Fruit fly (Drosophila melanogaster) whole organism, embryonic: Measurements from ENCODE around the gene rtv.

ENCODE experiments used
- ATbp ChIP-seq: fragments of 200-800 bp; sonication (Bioruptor generic); optimal IDR thresholded peaks from 2 replicates; lab custom pipeline; 2017; ENCODE audit warnings: missing biosample characterization, mild to moderate bottlenecking, missing genetic modification characterization, missing genetic modification reagents
- BEAF-32 ChIP-seq: fragments of 200-800 bp; sonication (Bioruptor generic); optimal IDR thresholded peaks from 3 replicates; lab custom pipeline; 2017; ENCODE audit warnings: missing biosample characterization, missing genetic modification characterization, mild to moderate bottlenecking, moderate library complexity, missing genetic modification reagents
- CG11456 ChIP-seq: fragments of 200-800 bp; sonication (Bioruptor generic); IDR thresholded peaks from 3 replicates; pipeline ENCODE4 v1.3.6; 2022; ENCODE audit warnings: missing biosample characterization, missing genetic modification characterization
- CG11504 ChIP-seq: fragments of 200-800 bp; sonication (Bioruptor generic); optimal IDR thresholded peaks from 3 replicates; lab custom pipeline; 2019; ENCODE audit warnings: missing biosample characterization, mild to moderate bottlenecking, missing genetic modification characterization, moderate library complexity
- CG12769 ChIP-seq: fragments of 200-800 bp; sonication (Bioruptor generic); optimal IDR thresholded peaks from 2 replicates; lab custom pipeline; 2019; ENCODE audit warnings: missing biosample characterization, mild to moderate bottlenecking, missing genetic modification characterization, moderate library complexity
- CG13624 ChIP-seq: fragments of 200-800 bp; sonication (Bioruptor generic); optimal IDR thresholded peaks from 2 replicates; lab custom pipeline; 2016; ENCODE audit warnings: missing biosample characterization, missing genetic modification characterization
- CG15269 ChIP-seq: fragments of 200-800 bp; sonication (Bioruptor generic); optimal IDR thresholded peaks from 2 replicates; lab custom pipeline; 2018; ENCODE audit warnings: missing biosample characterization, mild to moderate bottlenecking, missing genetic modification characterization, moderate library complexity
- CG15479 ChIP-seq: fragments of 200-800 bp; sonication (Bioruptor generic); optimal IDR thresholded peaks from 3 replicates; lab custom pipeline; 2019; ENCODE audit warnings: missing biosample characterization, mild to moderate bottlenecking, missing genetic modification characterization, moderate library complexity
- CG15514 ChIP-seq: fragments of 200-800 bp; sonication (Bioruptor generic); optimal IDR thresholded peaks from 3 replicates; lab custom pipeline; 2017; ENCODE audit warnings: missing biosample characterization, missing genetic modification characterization, mild to moderate bottlenecking, moderate library complexity, missing genetic modification reagents
- CG17912 ChIP-seq: fragments of 200-800 bp; sonication (Bioruptor generic); optimal IDR thresholded peaks from 2 replicates; lab custom pipeline; 2018; ENCODE audit warnings: missing biosample characterization, mild to moderate bottlenecking, missing genetic modification characterization
- CG2120 ChIP-seq: fragments of 200-800 bp; sonication (Bioruptor generic); optimal IDR thresholded peaks from 3 replicates; lab custom pipeline; 2016; ENCODE audit warnings: missing biosample characterization, missing genetic modification characterization
- CG2678 ChIP-seq: fragments of 200-800 bp; sonication (Bioruptor generic); optimal IDR thresholded peaks from 3 replicates; lab custom pipeline; 2019; ENCODE audit warnings: missing biosample characterization, mild to moderate bottlenecking, missing genetic modification characterization, moderate library complexity
- CG4820 ChIP-seq: fragments of 200-800 bp; sonication (Bioruptor generic); optimal IDR thresholded peaks from 3 replicates; lab custom pipeline; 2016; ENCODE audit warnings: missing biosample characterization, missing genetic modification characterization
- CG5953 ChIP-seq: fragments of 200-800 bp; sonication (Bioruptor generic); IDR thresholded peaks from 2 replicates; pipeline ENCODE4 v1.3.6; 2022; ENCODE audit warnings: missing biosample characterization, missing genetic modification characterization
- CG7357 ChIP-seq: fragments of 200-800 bp; sonication (Bioruptor generic); IDR thresholded peaks from 3 replicates; pipeline ENCODE4 v1.3.6; 2022; ENCODE audit warnings: missing biosample characterization, missing genetic modification characterization
- CG7786 ChIP-seq: fragments of 200-800 bp; sonication (Bioruptor generic); optimal IDR thresholded peaks from 2 replicates; lab custom pipeline; 2016; ENCODE audit warnings: missing biosample characterization, missing genetic modification characterization
- CG7987 ChIP-seq: fragments of 200-800 bp; sonication (Bioruptor generic); optimal IDR thresholded peaks from 2 replicates; lab custom pipeline; 2018; ENCODE audit warnings: missing biosample characterization, mild to moderate bottlenecking, missing genetic modification characterization, moderate library complexity
- CG9817 ChIP-seq: fragments of 200-800 bp; sonication (Bioruptor generic); optimal IDR thresholded peaks from 2 replicates; lab custom pipeline; 2018; ENCODE audit warnings: missing biosample characterization, mild to moderate bottlenecking, missing genetic modification characterization, moderate library complexity
- E2f1 ChIP-seq: fragments of 200-800 bp; sonication (Bioruptor generic); IDR thresholded peaks from 2 replicates; pipeline ENCODE4 v1.3.6; 2022; ENCODE audit warnings: missing biosample characterization, missing genetic modification characterization
- E2f2 ChIP-seq: fragments of 200-800 bp; sonication (Bioruptor generic); IDR thresholded peaks from 2 replicates; pipeline ENCODE4 v1.3.6; 2022; ENCODE audit warnings: missing biosample characterization, missing genetic modification characterization
- Ets65A ChIP-seq: fragments of 200-800 bp; sonication (Bioruptor generic); peaks from one replicate; lab custom pipeline; 2016; ENCODE audit warnings: missing biosample characterization, missing genetic modification characterization
- Ets97D ChIP-seq: fragments of 200-800 bp; sonication (Bioruptor generic); optimal IDR thresholded peaks from 3 replicates; lab custom pipeline; 2016; ENCODE audit warnings: missing biosample characterization, missing genetic modification characterization
- Fer3 ChIP-seq: fragments of 200-800 bp; sonication (Bioruptor generic); optimal IDR thresholded peaks from 2 replicates; lab custom pipeline; 2018; ENCODE audit warnings: missing biosample characterization, mild to moderate bottlenecking, missing genetic modification characterization, moderate library complexity
- HLH54F ChIP-seq: fragments of 200-800 bp; sonication (Bioruptor generic); optimal IDR thresholded peaks from 3 replicates; lab custom pipeline; 2016; ENCODE audit warnings: missing biosample characterization, missing genetic modification characterization
- MBD-R2 ChIP-seq: fragments of 200-800 bp; sonication (Bioruptor generic); IDR thresholded peaks from 2 replicates; pipeline ENCODE4 v1.3.6; 2022; ENCODE audit warnings: missing biosample characterization, missing genetic modification characterization
- Optix ChIP-seq: fragments of 200-800 bp; sonication (Bioruptor generic); IDR thresholded peaks from 3 replicates; pipeline ENCODE4 v1.3.6; 2022; ENCODE audit warnings: missing biosample characterization, missing genetic modification characterization
- Ptx1 ChIP-seq: fragments of 200-800 bp; sonication (Bioruptor generic); IDR thresholded peaks from 2 replicates; pipeline ENCODE4 v1.3.6; 2022; ENCODE audit warnings: missing biosample characterization, missing genetic modification characterization
- Rfx ChIP-seq: fragments of 200-800 bp; sonication (Bioruptor generic); IDR thresholded peaks from 2 replicates; pipeline ENCODE4 v1.3.6; 2022; ENCODE audit warnings: missing biosample characterization, missing genetic modification characterization
- Scr ChIP-seq: fragments of 200-800 bp; sonication (Bioruptor generic); IDR thresholded peaks from 2 replicates; pipeline ENCODE4 v1.3.6; 2022; ENCODE audit warnings: missing biosample characterization, missing genetic modification characterization; ENCODE audit not compliant: partially characterized antibody
- Sox102F ChIP-seq: fragments of 200-800 bp; sonication (Bioruptor generic); optimal IDR thresholded peaks from 2 replicates; lab custom pipeline; 2018; ENCODE audit warnings: missing biosample characterization, mild to moderate bottlenecking, missing genetic modification characterization, moderate library complexity
- bigmax ChIP-seq: fragments of 200-800 bp; sonication (Bioruptor generic); optimal IDR thresholded peaks from 2 replicates; lab custom pipeline; 2018; ENCODE audit warnings: missing biosample characterization, mild to moderate bottlenecking, missing genetic modification characterization
- btn ChIP-seq: fragments of 200-800 bp; sonication (Bioruptor generic); optimal IDR thresholded peaks from 2 replicates; lab custom pipeline; 2016; ENCODE audit warnings: missing biosample characterization, missing genetic modification characterization
- cas ChIP-seq: fragments of 200-800 bp; sonication (Bioruptor generic); IDR thresholded peaks from 2 replicates; pipeline ENCODE4 v1.3.6; 2022; ENCODE audit warnings: missing biosample characterization, missing genetic modification characterization
- croc ChIP-seq: fragments of 200-800 bp; sonication (Bioruptor generic); conservative IDR thresholded peaks from 3 replicates; pipeline ENCODE4 v1.3.6; 2022; ENCODE audit warnings: missing biosample characterization, missing genetic modification characterization
- dpn ChIP-seq, 2 experiments: fragments of 200-800 bp; sonication (Bioruptor generic); optimal IDR thresholded peaks; 3 replicates each; lab custom pipeline; 2016; ENCODE audit warnings: missing biosample characterization in 2 of 2, missing genetic modification characterization in 2 of 2
- gcm ChIP-seq: fragments of 200-800 bp; sonication (Bioruptor generic); optimal IDR thresholded peaks from 2 replicates; lab custom pipeline; 2019; ENCODE audit warnings: missing biosample characterization, mild to moderate bottlenecking, missing genetic modification characterization, moderate library complexity
- her ChIP-seq: fragments of 200-800 bp; sonication (Bioruptor generic); optimal IDR thresholded peaks from 2 replicates; lab custom pipeline; 2016; ENCODE audit warnings: missing biosample characterization, missing genetic modification characterization
- hkb ChIP-seq, 2 experiments: fragments of 200-800 bp in 1 of 2; fragments of >200 bp in 1 of 2; sonication (Bioruptor generic) in 1 of 2; IDR thresholded peaks in 1 of 2; optimal IDR thresholded peaks in 1 of 2; 2 replicates each; pipeline versions ENCODE4 v1.3.6 to Lab custom; 2017 to 2022; ENCODE audit warnings: missing biosample characterization in 1 of 2, missing genetic modification characterization in 1 of 2
- ind ChIP-seq: fragments of 200-800 bp; sonication (Bioruptor generic); optimal IDR thresholded peaks from 3 replicates; lab custom pipeline; 2016; ENCODE audit warnings: missing biosample characterization, missing genetic modification characterization
- kni ChIP-seq: fragments of 200-800 bp; sonication (Bioruptor generic); optimal IDR thresholded peaks from 3 replicates; lab custom pipeline; 2017; ENCODE audit warnings: mild to moderate bottlenecking, missing biosample characterization, missing genetic modification reagents, missing genetic modification characterization
- lbe ChIP-seq: fragments of 200-800 bp; sonication (Bioruptor generic); optimal IDR thresholded peaks from 2 replicates; lab custom pipeline; 2016; ENCODE audit warnings: missing biosample characterization, mild to moderate bottlenecking, missing genetic modification characterization
- lmd ChIP-seq: fragments of 200-800 bp; sonication (Bioruptor generic); IDR thresholded peaks from 2 replicates; pipeline ENCODE4 v1.3.6; 2022; ENCODE audit warnings: missing biosample characterization, missing genetic modification characterization
- mam ChIP-seq: fragments of 200-800 bp; sonication (Bioruptor generic); optimal IDR thresholded peaks from 3 replicates; lab custom pipeline; 2016; ENCODE audit warnings: missing biosample characterization, missing genetic modification characterization
- phol ChIP-seq: fragments of 200-800 bp; sonication (Bioruptor generic); optimal IDR thresholded peaks from 3 replicates; lab custom pipeline; 2018; ENCODE audit warnings: missing biosample characterization, mild to moderate bottlenecking, missing genetic modification characterization, moderate library complexity
- prd ChIP-seq, 3 experiments: fragments of >200 bp in 2 of 3; fragments of 200-800 bp in 1 of 3; sonication (Bioruptor generic) in 1 of 3; optimal IDR thresholded peaks in 2 of 3; IDR thresholded peaks in 1 of 3; 2 replicates in 2 of 3; 3 replicates in 1 of 3; pipeline versions ENCODE4 v1.3.6 to Lab custom; 2017 to 2022; ENCODE audit warnings: missing biosample characterization in 1 of 3, missing genetic modification characterization in 1 of 3
- sob ChIP-seq: fragments of 200-800 bp; sonication (Bioruptor generic); IDR thresholded peaks from 2 replicates; pipeline ENCODE4 v1.3.6; 2022; ENCODE audit warnings: missing biosample characterization, missing genetic modification characterization
- ssp ChIP-seq: fragments of 200-800 bp; sonication (Bioruptor generic); IDR thresholded peaks from 2 replicates; pipeline ENCODE4 v1.3.6; 2022; ENCODE audit warnings: missing biosample characterization, missing genetic modification characterization
- zfh1 ChIP-seq: fragments of 200-800 bp; sonication (Bioruptor generic); IDR thresholded peaks from 3 replicates; pipeline ENCODE4 v1.3.6; 2022; ENCODE audit warnings: missing biosample characterization, missing genetic modification characterization
- zfh2 ChIP-seq: fragments of 200-800 bp; sonication (Bioruptor generic); optimal IDR thresholded peaks from 2 replicates; lab custom pipeline; 2016; ENCODE audit warnings: missing biosample characterization, missing genetic modification characterization

Gene rtv

dm6 chrX:11149201-11149600 is 4.6 kb downstream of the rtv start, which contains the start of gene Lint-1:
Gene Lint-1, plus strand, starts transcription at chrX:11149323.
- peak; percentile 51 for TF ChIP-seq CG2120 (GFP tag; lab: Kevin White, UChicago)
- TF ChIP-seq Fer3 (tag; lab: Kevin White, UChicago): peak; percentile 2
- TF ChIP-seq Ptx1: peak; percentile 41; the same call in 1 of the 2 replicates
- TF ChIP-seq hkb (optimal IDR thresholded peaks at IDR 0.05; lab: Kevin White, UChicago): no peak
- peak; percentile 14; the same call in 1 of the 2 replicates for TF ChIP-seq hkb (GFP tag; IDR thresholded peaks at IDR 0.05; lab: Robert Waterston, UW)
- TF ChIP-seq dpn (GFP tag; optimal IDR thresholded peaks at IDR 0.05; lab: Kevin White, UChicago): peak in 1 of 2 experiments; percentile 40
- peak; percentile 21; the same call in 1 of the 2 replicates for TF ChIP-seq E2f2 (GFP tag; lab: Robert Waterston, UW)
- no peak for TF ChIP-seq CG4820
- TF ChIP-seq CG15479 (GFP tag; lab: Kevin White, UChicago): peak; percentile 39
- TF ChIP-seq CG2678 (tag; lab: Kevin White, UChicago): peak; percentile 18
- peak; percentile 33; the same call in 1 of the 2 replicates for TF ChIP-seq MBD-R2 (GFP tag; lab: Robert Waterston, UW)
- no peak for TF ChIP-seq CG17912 (GFP tag; lab: Kevin White, UChicago)
- peak; percentile 17 for TF ChIP-seq Sox102F (GFP tag; lab: Kevin White, UChicago)
- TF ChIP-seq CG7357: peak; percentile 47; the same call in 1 of the 3 replicates
- peak; percentile 20; the same call in 1 of the 2 replicates for TF ChIP-seq lmd (GFP tag; lab: Robert Waterston, UW)
- TF ChIP-seq Optix (GFP tag; lab: Robert Waterston, UW): 0 out of 3 replicates have a peak, but pooled peaks have one; percentile 22
- TF ChIP-seq croc (GFP tag; lab: Robert Waterston, UW): no peak
- no peak for TF ChIP-seq kni
- TF ChIP-seq CG12769 (tag; lab: Kevin White, UChicago): peak; percentile 0
- no peak for TF ChIP-seq gcm (GFP tag; lab: Kevin White, UChicago)
- peak; percentile 20 for TF ChIP-seq CG15514 (GFP tag; lab: Kevin White, UChicago)
- no peak for TF ChIP-seq CG5953 (GFP tag; lab: Robert Waterston, UW)
- TF ChIP-seq HLH54F: peak; percentile 23
- 0 out of 2 replicates have a peak, but pooled peaks have one; percentile 33 for TF ChIP-seq Rfx (GFP tag; lab: Robert Waterston, UW)
- peak; percentile 37 for TF ChIP-seq BEAF-32 (GFP tag; lab: Kevin White, UChicago)
- TF ChIP-seq CG11456 (GFP tag; lab: Robert Waterston, UW): 0 out of 3 replicates have a peak, but pooled peaks have one; percentile 22
- TF ChIP-seq bigmax (GFP tag; lab: Kevin White, UChicago): no peak
- peak; percentile 12 for TF ChIP-seq zfh2 (GFP tag; lab: Kevin White, UChicago)
- peak; percentile 26; the same call in 1 of the 3 replicates for TF ChIP-seq zfh1 (GFP tag; lab: Robert Waterston, UW)
- TF ChIP-seq CG13624 (GFP tag; lab: Kevin White, UChicago): peak; percentile 23
- TF ChIP-seq mam: peak; percentile 24
- no peak for TF ChIP-seq E2f1 (GFP tag; lab: Robert Waterston, UW)
- no peak for TF ChIP-seq cas
- no peak for TF ChIP-seq CG7987 (GFP tag; lab: Kevin White, UChicago)
- no peak for TF ChIP-seq ATbp (GFP tag; lab: Kevin White, UChicago)
- peak; percentile 10 for TF ChIP-seq ind (GFP tag; lab: Kevin White, UChicago)
- TF ChIP-seq CG11504: peak; percentile 15
- peak; percentile 15 for TF ChIP-seq Ets97D (GFP tag; lab: Kevin White, UChicago)
- TF ChIP-seq sob: 0 out of 2 replicates have a peak, but pooled peaks have one; percentile 17
- no peak for TF ChIP-seq lbe
- TF ChIP-seq prd (optimal IDR thresholded peaks at IDR 0.05; lab: Kevin White, UChicago): no peak
- TF ChIP-seq prd (GFP tag; IDR thresholded peaks at IDR 0.05; lab: Robert Waterston, UW): peak; percentile 46; the same call in 1 of the 3 replicates
- peak; percentile 37 for TF ChIP-seq Scr (GFP tag; lab: Robert Waterston, UW)
- TF ChIP-seq her (GFP tag; lab: Kevin White, UChicago): peak; percentile 11
- peak; percentile 64 for TF ChIP-seq Ets65A (GFP tag; lab: Kevin White, UChicago)
- TF ChIP-seq CG9817: peak; percentile 8
- TF ChIP-seq CG7786 (GFP tag; lab: Kevin White, UChicago): peak; percentile 23
- peak; percentile 39 for TF ChIP-seq ssp (GFP tag; lab: Robert Waterston, UW)
- TF ChIP-seq CG15269 (tag; lab: Kevin White, UChicago): no peak
- peak; percentile 11 for TF ChIP-seq phol (tag; lab: Kevin White, UChicago)
- TF ChIP-seq btn (GFP tag; lab: Kevin White, UChicago): no peak
